Fruit fly (Drosophila melanogaster) whole organism, embryonic: ENCODE measurements around the gene CG7227.

ENCODE experiments used
- Atf6 ChIP-seq: fragments of 200-800 bp; sonication (Bioruptor generic); IDR thresholded peaks from 2 replicates; pipeline ENCODE4 v1.3.6; 2022; ENCODE audit warnings: missing biosample characterization, missing genetic modification characterization
- CG10209 ChIP-seq: fragments of 200-800 bp; sonication (Bioruptor generic); optimal IDR thresholded peaks from 3 replicates; lab custom pipeline; 2017; ENCODE audit warnings: missing biosample characterization, mild to moderate bottlenecking, missing genetic modification characterization, missing genetic modification reagents
- CG10979 ChIP-seq: fragments of 200-800 bp; sonication (Bioruptor generic); optimal IDR thresholded peaks from 2 replicates; lab custom pipeline; 2018; ENCODE audit warnings: missing biosample characterization, mild to moderate bottlenecking, missing genetic modification characterization, moderate library complexity
- CG12391 ChIP-seq: fragments of 200-800 bp; sonication (Bioruptor generic); optimal IDR thresholded peaks from 3 replicates; lab custom pipeline; 2018; ENCODE audit warnings: missing biosample characterization, mild to moderate bottlenecking, missing genetic modification characterization, moderate library complexity
- CG13894 ChIP-seq: fragments of 200-800 bp; sonication (Bioruptor generic); optimal IDR thresholded peaks from 3 replicates; lab custom pipeline; 2018; ENCODE audit warnings: missing biosample characterization, mild to moderate bottlenecking, missing genetic modification characterization, moderate library complexity
- CG14667 ChIP-seq: fragments of 200-800 bp; sonication (Bioruptor generic); IDR thresholded peaks from 2 replicates; pipeline ENCODE4 v1.3.6; 2022; ENCODE audit warnings: missing biosample characterization, missing genetic modification characterization
- CG14965 ChIP-seq: fragments of 200-800 bp; sonication (Bioruptor generic); optimal IDR thresholded peaks from 2 replicates; lab custom pipeline; 2016; ENCODE audit warnings: missing biosample characterization, missing genetic modification characterization, borderline replicate concordance
- CG15011 ChIP-seq: fragments of 200-800 bp; sonication (Bioruptor generic); optimal IDR thresholded peaks from 3 replicates; lab custom pipeline; 2018; ENCODE audit warnings: missing biosample characterization, mild to moderate bottlenecking, missing genetic modification characterization
- CG16815 ChIP-seq: fragments of 200-800 bp; sonication (Bioruptor generic); optimal IDR thresholded peaks from 3 replicates; lab custom pipeline; 2017; ENCODE audit warnings: missing biosample characterization, mild to moderate bottlenecking, missing genetic modification characterization
- CG31365 ChIP-seq: fragments of 200-800 bp; sonication (Bioruptor generic); optimal IDR thresholded peaks from 2 replicates; lab custom pipeline; 2018; ENCODE audit warnings: missing biosample characterization, mild to moderate bottlenecking, missing genetic modification characterization
- CG42726 ChIP-seq: fragments of 200-800 bp; sonication (Bioruptor generic); IDR thresholded peaks from 2 replicates; pipeline ENCODE4 v1.3.6; 2022; ENCODE audit warnings: missing biosample characterization, missing genetic modification characterization; ENCODE audit not compliant: partially characterized antibody
- CG4282 ChIP-seq: fragments of 200-800 bp; sonication (Bioruptor generic); optimal IDR thresholded peaks from 2 replicates; lab custom pipeline; 2016; ENCODE audit warnings: missing biosample characterization, missing genetic modification characterization
- CG4424 ChIP-seq: fragments of 200-800 bp; sonication (Bioruptor generic); optimal IDR thresholded peaks from 3 replicates; lab custom pipeline; 2016; ENCODE audit warnings: missing biosample characterization, missing genetic modification characterization
- CG4730 ChIP-seq: fragments of 200-800 bp; sonication (Bioruptor generic); IDR thresholded peaks from 2 replicates; pipeline ENCODE4 v1.3.6; 2022; ENCODE audit warnings: missing biosample characterization, missing genetic modification characterization
- CG8388 ChIP-seq: fragments of 200-800 bp; sonication (Bioruptor generic); optimal IDR thresholded peaks from 2 replicates; lab custom pipeline; 2019; ENCODE audit warnings: missing biosample characterization, mild to moderate bottlenecking, missing genetic modification characterization, moderate library complexity
- CG9609 ChIP-seq: fragments of 200-800 bp; sonication (Bioruptor generic); optimal IDR thresholded peaks from 3 replicates; lab custom pipeline; 2016; ENCODE audit warnings: missing biosample characterization, missing genetic modification characterization
- CG9797 ChIP-seq: fragments of 200-800 bp; sonication (Bioruptor generic); optimal IDR thresholded peaks from 3 replicates; lab custom pipeline; 2018; ENCODE audit warnings: missing biosample characterization, mild to moderate bottlenecking, missing genetic modification characterization
- D19A ChIP-seq: fragments of 200-800 bp; optimal IDR thresholded peaks from 3 replicates; lab custom pipeline; 2019; ENCODE audit warnings: missing biosample characterization, mild to moderate bottlenecking, missing genetic modification characterization, moderate library complexity
- Drgx ChIP-seq: fragments of 200-800 bp; sonication (Bioruptor generic); IDR thresholded peaks from 2 replicates; pipeline ENCODE4 v1.3.6; 2022; ENCODE audit warnings: missing biosample characterization, missing genetic modification characterization
- E2f2 ChIP-seq: fragments of 200-800 bp; sonication (Bioruptor generic); IDR thresholded peaks from 2 replicates; pipeline ENCODE4 v1.3.6; 2022; ENCODE audit warnings: missing biosample characterization, missing genetic modification characterization
- Fer3 ChIP-seq: fragments of 200-800 bp; sonication (Bioruptor generic); optimal IDR thresholded peaks from 2 replicates; lab custom pipeline; 2018; ENCODE audit warnings: missing biosample characterization, mild to moderate bottlenecking, missing genetic modification characterization, moderate library complexity
- Gsc ChIP-seq: fragments of 200-800 bp; sonication (Bioruptor generic); IDR thresholded peaks from 2 replicates; pipeline ENCODE4 v1.3.6; 2022; ENCODE audit warnings: missing biosample characterization, missing genetic modification characterization
- Mad ChIP-seq: fragments of 200-800 bp; sonication (Bioruptor generic); optimal IDR thresholded peaks from 2 replicates; lab custom pipeline; 2016; ENCODE audit warnings: missing biosample characterization, missing genetic modification characterization
- NC2α ChIP-seq: fragments of 200-800 bp; sonication (Bioruptor generic); optimal IDR thresholded peaks from 2 replicates; lab custom pipeline; 2016; ENCODE audit warnings: missing biosample characterization, missing genetic modification characterization
- NfI ChIP-seq: fragments of 200-800 bp; sonication (Bioruptor generic); optimal IDR thresholded peaks from 3 replicates; lab custom pipeline; 2018; ENCODE audit warnings: missing biosample characterization, mild to moderate bottlenecking, missing genetic modification characterization, moderate library complexity
- PHDP ChIP-seq: fragments of 200-800 bp; sonication (Bioruptor generic); optimal IDR thresholded peaks from 3 replicates; lab custom pipeline; 2018; ENCODE audit warnings: missing biosample characterization, mild to moderate bottlenecking, missing genetic modification characterization, moderate library complexity
- Usf ChIP-seq: fragments of 200-800 bp; sonication (Bioruptor generic); optimal IDR thresholded peaks from 2 replicates; lab custom pipeline; 2017; ENCODE audit warnings: missing genotype, missing biosample characterization, missing genetic modification characterization
- az2 ChIP-seq: fragments of 200-800 bp; sonication (Bioruptor generic); optimal IDR thresholded peaks from 3 replicates; lab custom pipeline; 2016; ENCODE audit warnings: missing biosample characterization, missing genetic modification characterization
- bbx ChIP-seq: fragments of 200-800 bp; sonication (Bioruptor generic); IDR thresholded peaks from 2 replicates; pipeline ENCODE4 v1.3.6; 2022; ENCODE audit warnings: missing biosample characterization, missing genetic modification characterization; ENCODE audit not compliant: partially characterized antibody
- bcd ChIP-seq: fragments of 200-800 bp; sonication (Bioruptor generic); optimal IDR thresholded peaks from 2 replicates; lab custom pipeline; 2017; ENCODE audit warnings: missing biosample characterization, mild to moderate bottlenecking, missing genetic modification characterization
- bowl ChIP-seq: fragments of 200-800 bp; sonication (Bioruptor generic); IDR thresholded peaks from 2 replicates; pipeline ENCODE4 v1.3.6; 2022; ENCODE audit warnings: missing biosample characterization, missing genetic modification characterization
- btn ChIP-seq: fragments of 200-800 bp; sonication (Bioruptor generic); optimal IDR thresholded peaks from 2 replicates; lab custom pipeline; 2016; ENCODE audit warnings: missing biosample characterization, missing genetic modification characterization
- cas ChIP-seq: fragments of 200-800 bp; sonication (Bioruptor generic); IDR thresholded peaks from 2 replicates; pipeline ENCODE4 v1.3.6; 2022; ENCODE audit warnings: missing biosample characterization, missing genetic modification characterization
- caup ChIP-seq: fragments of 200-800 bp; sonication (Bioruptor generic); optimal IDR thresholded peaks from 3 replicates; lab custom pipeline; 2017; ENCODE audit warnings: missing biosample characterization, mild to moderate bottlenecking, missing genetic modification characterization, moderate library complexity; ENCODE audit not compliant: severe bottlenecking
- chif ChIP-seq, 2 experiments: fragments of 200-800 bp; sonication (Bioruptor generic); optimal IDR thresholded peaks; 3 replicates each; lab custom pipeline; 2016; ENCODE audit warnings: missing biosample characterization in 2 of 2, missing genetic modification characterization in 2 of 2
- fd96Cb ChIP-seq: fragments of 200-800 bp; sonication (Bioruptor generic); optimal IDR thresholded peaks from 2 replicates; lab custom pipeline; 2018; ENCODE audit warnings: missing biosample characterization, mild to moderate bottlenecking, missing genetic modification characterization, moderate library complexity
- gfzf ChIP-seq: fragments of 200-800 bp; sonication (Bioruptor generic); optimal IDR thresholded peaks from 2 replicates; lab custom pipeline; 2016; ENCODE audit warnings: missing biosample characterization, mild to moderate bottlenecking, missing genetic modification characterization, moderate library complexity
- gsb-n ChIP-seq: fragments of 200-800 bp; sonication (Bioruptor generic); optimal IDR thresholded peaks from 3 replicates; lab custom pipeline; 2018; ENCODE audit warnings: missing biosample characterization, mild to moderate bottlenecking, missing genetic modification characterization
- gt ChIP-seq: fragments of 200-800 bp; sonication (Bioruptor generic); IDR thresholded peaks from 2 replicates; pipeline ENCODE4 v1.3.6; 2022; ENCODE audit warnings: missing biosample characterization, missing genetic modification characterization
- insv ChIP-seq, 2 experiments: fragments of 200-800 bp; sonication (Bioruptor generic); optimal IDR thresholded peaks; 3 replicates each; lab custom pipeline; 2016 to 2018; ENCODE audit warnings: missing biosample characterization in 2 of 2, missing genetic modification characterization in 2 of 2
- maf-S ChIP-seq: fragments of 200-800 bp; sonication (Bioruptor generic); optimal IDR thresholded peaks from 2 replicates; lab custom pipeline; 2016; ENCODE audit warnings: missing biosample characterization, missing genetic modification characterization
- nmo ChIP-seq: fragments of 200-800 bp; sonication (Bioruptor generic); optimal IDR thresholded peaks from 2 replicates; lab custom pipeline; 2018; ENCODE audit warnings: missing biosample characterization, mild to moderate bottlenecking, missing genetic modification characterization, moderate library complexity
- oc ChIP-seq: fragments of 200-800 bp; sonication (Bioruptor generic); optimal IDR thresholded peaks from 2 replicates; lab custom pipeline; 2018; ENCODE audit warnings: missing biosample characterization, mild to moderate bottlenecking, missing genetic modification characterization, moderate library complexity
- prd ChIP-seq, 3 experiments: fragments of >200 bp in 2 of 3; fragments of 200-800 bp in 1 of 3; sonication (Bioruptor generic) in 1 of 3; optimal IDR thresholded peaks in 2 of 3; IDR thresholded peaks in 1 of 3; 2 replicates in 2 of 3; 3 replicates in 1 of 3; pipeline versions ENCODE4 v1.3.6 to Lab custom; 2017 to 2022; ENCODE audit warnings: missing biosample characterization in 1 of 3, missing genetic modification characterization in 1 of 3
- salm ChIP-seq: fragments of 200-800 bp; sonication (Bioruptor generic); optimal IDR thresholded peaks from 2 replicates; lab custom pipeline; 2018; ENCODE audit warnings: missing biosample characterization, mild to moderate bottlenecking, missing genetic modification characterization
- scrt ChIP-seq: fragments of 200-800 bp; sonication (Bioruptor generic); optimal IDR thresholded peaks from 2 replicates; lab custom pipeline; 2018; ENCODE audit warnings: missing biosample characterization, mild to moderate bottlenecking, missing genetic modification characterization, moderate library complexity
- tio ChIP-seq: fragments of 200-800 bp; sonication (Bioruptor generic); optimal IDR thresholded peaks from 2 replicates; lab custom pipeline; 2017; ENCODE audit warnings: missing biosample characterization, missing genetic modification characterization, inconsistent platforms
- vvl ChIP-seq: fragments of 200-800 bp; sonication (Bioruptor generic); IDR thresholded peaks from 2 replicates; pipeline ENCODE4 v1.3.6; 2022; ENCODE audit warnings: missing biosample characterization, missing genetic modification characterization
- zf30C ChIP-seq: fragments of 200-800 bp; sonication (Bioruptor generic); optimal IDR thresholded peaks from 3 replicates; lab custom pipeline; 2018; ENCODE audit warnings: missing biosample characterization, mild to moderate bottlenecking, missing genetic modification characterization

CG7227 gene

dm6 chr2L:7965808-7966460, 32.0 kb downstream of the CG7227 start (continued):
- TF ChIP-seq gfzf: no peak
- TF ChIP-seq CG9609 (GFP tag; lab: Kevin White, UChicago): no peak
- no peak for TF ChIP-seq insv (GFP tag; optimal IDR thresholded peaks at IDR 0.05; lab: Kevin White, UChicago)
- no peak for TF ChIP-seq bowl
- TF ChIP-seq CG12391 (tag; lab: Kevin White, UChicago): peak; percentile 35
- no peak for TF ChIP-seq CG14667
- no peak for TF ChIP-seq CG42726 (GFP tag; lab: Robert Waterston, UW)
- TF ChIP-seq D19A (tag; lab: Kevin White, UChicago): peak; percentile 13
- peak; percentile 13 for TF ChIP-seq PHDP
- no peak for TF ChIP-seq CG14965 (GFP tag; lab: Kevin White, UChicago)
- peak; percentile 29 for TF ChIP-seq CG4424 (GFP tag; lab: Kevin White, UChicago)
- peak; percentile 69 for TF ChIP-seq nmo (GFP tag; lab: Kevin White, UChicago)
- TF ChIP-seq CG9797 (GFP tag; lab: Kevin White, UChicago): no peak
- TF ChIP-seq chif (GFP tag; optimal IDR thresholded peaks at IDR 0.05; lab: Kevin White, UChicago): no peak
- no peak for TF ChIP-seq prd (optimal IDR thresholded peaks at IDR 0.05; lab: Kevin White, UChicago)
- TF ChIP-seq prd (GFP tag; IDR thresholded peaks at IDR 0.05; lab: Robert Waterston, UW): no peak
- no peak for TF ChIP-seq NC2α (GFP tag; lab: Kevin White, UChicago)
- no peak for TF ChIP-seq Atf6
- TF ChIP-seq CG15011 (GFP tag; lab: Kevin White, UChicago): no peak
- no peak for TF ChIP-seq vvl
- TF ChIP-seq oc (tag; lab: Kevin White, UChicago): no peak
- TF ChIP-seq bcd (GFP tag; lab: Kevin White, UChicago): peak; percentile 31
- TF ChIP-seq Fer3 (tag; lab: Kevin White, UChicago): no peak
- peak; percentile 25 for TF ChIP-seq az2
- no peak for TF ChIP-seq btn (GFP tag; lab: Kevin White, UChicago)
- TF ChIP-seq Usf (GFP tag; lab: Kevin White, UChicago): no peak
- no peak for TF ChIP-seq cas
- no peak for TF ChIP-seq CG4730 (GFP tag; lab: Robert Waterston, UW)
- TF ChIP-seq tio (GFP tag; lab: Kevin White, UChicago): peak; percentile 12
- no peak for TF ChIP-seq CG4282 (GFP tag; lab: Kevin White, UChicago)
- no peak for TF ChIP-seq scrt (GFP tag; lab: Kevin White, UChicago)
- no peak for TF ChIP-seq caup (GFP tag; lab: Kevin White, UChicago)
- TF ChIP-seq E2f2 (GFP tag; lab: Robert Waterston, UW): no peak
- peak; percentile 39 for TF ChIP-seq CG10979 (tag; lab: Kevin White, UChicago)
- no peak for TF ChIP-seq gt (GFP tag; lab: Robert Waterston, UW)
- TF ChIP-seq CG8388: peak; percentile 25
- no peak for TF ChIP-seq zf30C
- TF ChIP-seq Drgx (GFP tag; lab: Robert Waterston, UW): no peak
- TF ChIP-seq salm (tag; lab: Kevin White, UChicago): no peak
- no peak for TF ChIP-seq CG16815
- TF ChIP-seq CG13894: no peak
- TF ChIP-seq maf-S (GFP tag; lab: Kevin White, UChicago): no peak
- TF ChIP-seq gsb-n (tag; lab: Kevin White, UChicago): peak; percentile 32
- TF ChIP-seq bbx (GFP tag; lab: Robert Waterston, UW): no peak
- TF ChIP-seq CG31365 (tag; lab: Kevin White, UChicago): no peak
- no peak for TF ChIP-seq Mad
- no peak for TF ChIP-seq NfI (GFP tag; lab: Kevin White, UChicago)
- no peak for TF ChIP-seq Gsc (GFP tag; lab: Robert Waterston, UW)
- peak; percentile 57 for TF ChIP-seq fd96Cb (tag; lab: Kevin White, UChicago)
- peak; percentile 32 for TF ChIP-seq CG10209 (GFP tag; lab: Kevin White, UChicago)
